Fruit fly (Drosophila melanogaster) Kc167 (cell line): Measurements from ENCODE around the gene TyrR.

Experiments
- Myc ChIP-seq: fragments of >200 bp; optimal IDR thresholded peaks from 2 replicates; lab custom pipeline; 2017; ENCODE audit warnings: missing external identifiers
- h ChIP-seq: fragments of >200 bp; optimal IDR thresholded peaks from 3 replicates; lab custom pipeline; 2018; ENCODE audit warnings: missing external identifiers
- insv ChIP-seq: fragments of >200 bp; optimal IDR thresholded peaks from 3 replicates; lab custom pipeline; 2018; ENCODE audit warnings: missing external identifiers
- psq ChIP-seq: fragments of >200 bp; optimal IDR thresholded peaks from 2 replicates; lab custom pipeline; 2017; ENCODE audit warnings: missing external identifiers
- ttk ChIP-seq: sonication (Bioruptor generic); optimal IDR thresholded peaks from 2 replicates; lab custom pipeline; 2017; ENCODE audit warnings: missing external identifiers

DNA sequence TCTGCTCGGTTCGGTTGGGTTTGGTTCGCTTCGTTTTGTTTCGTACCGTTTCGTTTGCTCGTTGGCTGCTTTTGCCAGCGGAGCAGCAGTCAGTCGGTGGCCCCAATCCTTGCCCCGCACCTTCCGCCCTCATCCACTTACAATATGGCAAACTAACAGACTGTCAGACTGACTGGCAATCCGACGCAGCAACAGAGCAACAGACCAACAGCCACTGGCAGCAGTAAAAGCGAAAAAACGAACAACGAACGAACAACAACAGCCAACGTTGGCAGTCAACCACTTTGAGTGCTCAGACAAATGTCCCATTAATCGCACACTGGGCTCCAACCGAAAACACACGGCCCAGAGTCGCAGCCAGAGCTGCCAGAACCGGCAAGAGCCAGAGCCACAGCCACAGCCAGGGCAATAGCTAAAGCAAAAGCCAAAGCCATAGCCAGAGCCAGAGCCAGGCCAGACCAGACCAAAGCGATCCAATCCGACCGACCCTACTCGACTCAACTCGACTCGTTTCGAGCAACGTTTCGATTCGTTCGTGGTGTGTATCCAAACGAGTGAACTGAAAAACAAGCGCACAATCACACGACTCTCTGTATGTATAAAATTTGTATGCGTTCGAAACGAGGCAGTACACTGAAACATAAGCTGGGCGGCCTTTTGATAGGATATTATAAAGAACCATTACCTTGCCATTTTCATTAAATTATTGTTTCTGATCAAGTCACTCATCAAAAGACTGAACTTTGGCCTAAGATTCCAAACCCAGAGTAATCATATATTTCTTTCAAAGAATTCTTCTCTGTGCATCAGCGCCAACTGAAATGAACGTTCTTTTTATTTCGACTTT, 59.1 kb downstream of the TyrR start:
- TF ChIP-seq ttk (lab: Kevin White, UChicago), result no peak
- no peak for TF ChIP-seq psq (lab: Kevin White, UChicago)
- TF ChIP-seq h (lab: Kevin White, UChicago), result no peak
- no peak for TF ChIP-seq insv
- TF ChIP-seq Myc (lab: Kevin White, UChicago), result no peak
